Fruit fly (Drosophila melanogaster) whole organism, wandering third instar larva: Measurements from ENCODE around the gene pyd.
A peak's percentile ranks its signal among the peaks of the same experiment; 100 is the strongest.

Experiments used
- Hr78 ChIP-seq: fragments of >200 bp; optimal IDR thresholded peaks from 2 replicates; lab custom pipeline; 2017; ENCODE audit warnings: missing biosample characterization, missing genetic modification characterization
- br ChIP-seq: fragments of 200-800 bp; sonication (Bioruptor generic); optimal IDR thresholded peaks from 2 replicates; lab custom pipeline; 2016; ENCODE audit warnings: missing biosample characterization, missing genetic modification characterization
- psq ChIP-seq: fragments of 200-800 bp; sonication (Bioruptor generic); optimal IDR thresholded peaks from 3 replicates; lab custom pipeline; 2017; ENCODE audit warnings: missing biosample characterization, mild to moderate bottlenecking, missing genetic modification characterization, moderate library complexity

dm6 chr3R:8808518-8808921 is 123.2 kb downstream of the pyd start:
- no peak for TF ChIP-seq Hr78
- TF ChIP-seq psq (GFP tag; lab: Kevin White, UChicago) = peak; percentile 16
- peak; percentile 29 for TF ChIP-seq br (GFP tag; lab: Kevin White, UChicago)
